Worm (Caenorhabditis elegans): ENCODE measurements around the gene F09E5.16.

DNA sequence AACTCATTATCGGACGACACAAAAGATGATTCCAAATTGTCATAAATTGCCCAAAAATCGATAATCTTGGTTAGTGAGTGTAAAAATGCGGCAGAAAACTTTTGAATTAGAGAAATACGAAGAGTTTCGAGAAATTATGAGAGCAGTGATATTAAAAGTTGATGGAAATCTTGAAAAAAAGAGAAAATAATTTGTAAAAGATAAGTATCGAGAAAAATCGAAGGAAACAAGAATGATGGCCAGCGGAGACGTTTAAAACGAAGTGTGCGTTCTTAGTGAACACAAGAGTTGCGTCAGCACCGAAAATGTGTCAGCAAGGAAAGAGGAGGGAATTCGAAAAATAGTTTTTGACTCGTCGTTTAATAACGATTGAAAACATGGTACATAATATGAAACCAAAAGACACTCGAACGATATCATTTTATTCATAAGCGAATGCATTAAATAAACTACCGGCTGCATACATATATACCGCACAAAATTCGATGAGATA lies 24.3 kb upstream of the F09E5.16 start, which contains the start of gene ndx-6:
- TF ChIP-seq cnd-1 (tag; optimal IDR thresholded peaks at IDR 0.05): no peak
- TF ChIP-seq pha-4 (tag; optimal IDR thresholded peaks at IDR 0.05): peak; percentile 82
- TF ChIP-seq snpc-4 (tag; optimal IDR thresholded peaks at IDR 0.05): no peak
